Worm (Caenorhabditis elegans) whole organism, L4 larva: Measurements from ENCODE around the gene clc-10.

Experiments
- D1046.2 ChIP-seq: fragments of 200-800 bp; sonication (Bioruptor generic); IDR thresholded peaks from 2 replicates; pipeline ENCODE4 v1.3.6; 2022; ENCODE audit warnings: missing genetic modification characterization, missing compliant biosample characterization
- F10B5.3 ChIP-seq: sonication (generic microtip); optimal IDR thresholded peaks from 2 replicates; lab custom pipeline; 2016; ENCODE audit warnings: mild to moderate bottlenecking, missing genetic modification characterization, missing compliant biosample characterization
- F37D6.2 ChIP-seq: sonication (generic microtip); optimal IDR thresholded peaks from 2 replicates; lab custom pipeline; 2016; ENCODE audit warnings: mild to moderate bottlenecking, missing genetic modification characterization, missing compliant biosample characterization
- F44E2.7 ChIP-seq: fragments of 200-800 bp; sonication (Bioruptor generic); IDR thresholded peaks from 2 replicates; pipeline ENCODE4 v2.1.2; 2022; ENCODE audit warnings: missing genetic modification characterization, missing compliant biosample characterization
- F49E8.2 ChIP-seq: sonication (generic microtip); optimal IDR thresholded peaks from 2 replicates; lab custom pipeline; 2016; ENCODE audit warnings: missing compliant biosample characterization, mild to moderate bottlenecking, missing genetic modification characterization, borderline replicate concordance
- Y75B8A.6 ChIP-seq: fragments of 200-800 bp; sonication (Bioruptor generic); IDR thresholded peaks from 2 replicates; pipeline ENCODE4 v1.3.6; 2022; ENCODE audit warnings: missing genetic modification reagents, missing genetic modification characterization, missing compliant biosample characterization
- ZK546.5 ChIP-seq, 2 experiments: sonication (generic microtip); optimal IDR thresholded peaks; 2 replicates each; lab custom pipeline; 2017; ENCODE audit warnings: missing biosample characterization in 2 of 2, missing genetic modification characterization in 2 of 2
- ama-1 ChIP-seq: fragments of 150-350 bp; optimal IDR thresholded peaks from 2 replicates; lab custom pipeline; 2014; ENCODE audit warnings: inconsistent platforms, mixed read lengths
- arid-1 ChIP-seq: fragments of 200-800 bp; sonication (Bioruptor generic); conservative IDR thresholded peaks from 2 replicates; pipeline ENCODE4 v1.3.6; 2022; ENCODE audit warnings: missing genetic modification reagents, missing genetic modification characterization, missing compliant biosample characterization
- ceh-44 ChIP-seq: fragments of 200-800 bp; sonication (Bioruptor generic); IDR thresholded peaks from 2 replicates; pipeline ENCODE4 v1.3.6; 2022; ENCODE audit warnings: missing genetic modification reagents, missing genetic modification characterization, missing compliant biosample characterization
- daf-16 ChIP-seq, 3 experiments: sonication (generic microtip); optimal IDR thresholded peaks; 2 replicates each; lab custom pipeline; 2016 to 2017; ENCODE audit warnings: missing genetic modification characterization in 3 of 3, missing genetic modification reagents in 3 of 3, mild to moderate bottlenecking in 2 of 3, missing compliant biosample characterization in 2 of 3, missing biosample characterization in 1 of 3, moderate library complexity in 1 of 3
- daf-19 ChIP-seq: fragments of 200-800 bp; sonication (Bioruptor generic); conservative IDR thresholded peaks from 2 replicates; pipeline ENCODE4 v1.3.6; 2022; ENCODE audit warnings: missing genetic modification characterization, missing compliant biosample characterization
- daf-8 ChIP-seq: fragments of 200-800 bp; sonication (Bioruptor generic); IDR thresholded peaks from 2 replicates; pipeline ENCODE4 v1.3.6; 2022; ENCODE audit warnings: missing genetic modification characterization, missing compliant biosample characterization
- dmd-6 ChIP-seq: fragments of 200-800 bp; sonication (Bioruptor generic); IDR thresholded peaks from 2 replicates; pipeline ENCODE4 v1.3.6; 2022; ENCODE audit warnings: missing genetic modification reagents, missing genetic modification characterization, missing compliant biosample characterization
- dmd-9 ChIP-seq: fragments of 200-800 bp; sonication (Bioruptor generic); IDR thresholded peaks from 2 replicates; pipeline ENCODE4 v1.3.6; 2022; ENCODE audit warnings: missing genetic modification reagents, missing genetic modification characterization, missing compliant biosample characterization
- egl-27 ChIP-seq: sonication (generic microtip); optimal IDR thresholded peaks from 3 replicates; lab custom pipeline; 2017; ENCODE audit warnings: missing biosample characterization, missing genetic modification reagents, missing genetic modification characterization
- fkh-10 ChIP-seq: fragments of 150-350 bp; optimal IDR thresholded peaks from 2 replicates; lab custom pipeline; 2014; ENCODE audit warnings: missing biosample characterization, missing genetic modification reagents, missing genetic modification characterization
- gei-8 ChIP-seq: fragments of 200-800 bp; sonication (Bioruptor generic); optimal IDR thresholded peaks from 2 replicates; lab custom pipeline; 2018; ENCODE audit warnings: mild to moderate bottlenecking, missing genetic modification characterization, missing compliant biosample characterization
- lim-7 ChIP-seq: fragments of 200-800 bp; sonication (Bioruptor generic); IDR thresholded peaks from 2 replicates; pipeline ENCODE4 v1.3.6; 2022; ENCODE audit warnings: missing genetic modification characterization, missing compliant biosample characterization
- lin-1 ChIP-seq: fragments of 200-800 bp; sonication (Bioruptor generic); IDR thresholded peaks from 2 replicates; pipeline ENCODE4 v1.3.6; 2022; ENCODE audit warnings: missing genetic modification reagents, missing genetic modification characterization, missing compliant biosample characterization
- lin-13 ChIP-seq: fragments of 150-350 bp; optimal IDR thresholded peaks from 2 replicates; lab custom pipeline; 2014; ENCODE audit warnings: missing biosample characterization, missing genetic modification reagents, missing genetic modification characterization
- lin-39 ChIP-seq: fragments of 150-350 bp; optimal IDR thresholded peaks from 2 replicates; lab custom pipeline; 2014; ENCODE audit warnings: missing biosample characterization, missing genetic modification reagents, missing genetic modification characterization
- madf-5 ChIP-seq, 2 experiments: fragments of 200-800 bp; sonication (Bioruptor generic); IDR thresholded peaks; 2 replicates each; pipeline ENCODE4 v1.3.6; 2022; ENCODE audit warnings: missing compliant biosample characterization in 2 of 2, missing genetic modification characterization in 2 of 2
- mes-2 ChIP-seq: sonication (generic microtip); optimal IDR thresholded peaks from 2 replicates; lab custom pipeline; 2016; ENCODE audit warnings: missing genotype, mild to moderate bottlenecking, missing genetic modification characterization, missing compliant biosample characterization; ENCODE audit not compliant: poor library complexity, severe bottlenecking
- mxl-3 ChIP-seq: fragments of 200-800 bp; sonication (Bioruptor generic); optimal IDR thresholded peaks from 2 replicates; lab custom pipeline; 2018; ENCODE audit warnings: mild to moderate bottlenecking, missing genetic modification characterization, missing compliant biosample characterization
- nhr-10 ChIP-seq: fragments of 150-350 bp; optimal IDR thresholded peaks from 2 replicates; lab custom pipeline; 2014; ENCODE audit warnings: missing biosample characterization, missing genetic modification characterization
- nhr-11 ChIP-seq: fragments of 150-350 bp; optimal IDR thresholded peaks from 2 replicates; lab custom pipeline; 2014; ENCODE audit warnings: missing biosample characterization, missing genetic modification characterization
- nhr-237 ChIP-seq: sonication (generic microtip); optimal IDR thresholded peaks from 2 replicates; lab custom pipeline; 2017; ENCODE audit warnings: missing biosample characterization, missing genetic modification characterization
- nhr-28 ChIP-seq: fragments of 150-350 bp; optimal IDR thresholded peaks from 2 replicates; lab custom pipeline; 2014; ENCODE audit warnings: missing biosample characterization, missing genetic modification characterization
- nhr-48 ChIP-seq: sonication (generic microtip); optimal IDR thresholded peaks from 2 replicates; lab custom pipeline; 2016; ENCODE audit warnings: mild to moderate bottlenecking, missing genetic modification characterization, missing compliant biosample characterization
- nhr-6 ChIP-seq: fragments of 150-350 bp; optimal IDR thresholded peaks from 2 replicates; lab custom pipeline; 2014; ENCODE audit warnings: missing biosample characterization, missing genetic modification characterization
- set-16 ChIP-seq: fragments of 200-800 bp; sonication (Bioruptor generic); IDR thresholded peaks from 2 replicates; pipeline ENCODE4 v1.3.6; 2022; ENCODE audit warnings: missing genetic modification reagents, missing genetic modification characterization, missing compliant biosample characterization
- skn-1 ChIP-seq: fragments of 150-350 bp; optimal IDR thresholded peaks from 2 replicates; lab custom pipeline; 2014; ENCODE audit warnings: missing biosample characterization, missing genetic modification characterization
- spr-3 ChIP-seq: fragments of 200-800 bp; sonication (Bioruptor generic); optimal IDR thresholded peaks from 2 replicates; lab custom pipeline; 2018; ENCODE audit warnings: mild to moderate bottlenecking, missing genetic modification characterization, missing compliant biosample characterization
- tra-1 ChIP-seq: fragments of 200-800 bp; sonication (Bioruptor generic); IDR thresholded peaks from 2 replicates; pipeline ENCODE4 v1.3.6; 2022; ENCODE audit warnings: missing genetic modification reagents, missing genetic modification characterization, missing compliant biosample characterization
- unc-39 ChIP-seq: sonication (generic microtip); optimal IDR thresholded peaks from 2 replicates; lab custom pipeline; 2017; ENCODE audit warnings: missing biosample characterization, missing genetic modification characterization
- zag-1 ChIP-seq: fragments of 150-350 bp; optimal IDR thresholded peaks from 2 replicates; lab custom pipeline; 2014; ENCODE audit warnings: missing biosample characterization, missing genetic modification characterization
- zip-2 ChIP-seq: fragments of 150-350 bp; optimal IDR thresholded peaks from 2 replicates; lab custom pipeline; 2014; ENCODE audit warnings: missing biosample characterization, missing genetic modification characterization

Gene clc-10

ce11 chrIII:6028432-6028831 lies 28.4 kb upstream of the clc-10 start, which contains the start of gene tbx-7:
Gene tbx-7 (minus strand): TSS chrIII:6028532.
- TF ChIP-seq mes-2 (tag; lab: Kevin White, UChicago) (no peak), nhr-28 (peak; percentile 10)

- TF ChIP-seq nhr-28 = no peak
- TF ChIP-seq tra-1 (GFP tag; lab: Robert Waterston, UW) = no peak
- no peak for TF ChIP-seq dmd-6 (GFP tag; lab: Robert Waterston, UW)
- TF ChIP-seq daf-8 = no peak
- TF ChIP-seq fkh-10 (GFP tag; lab: Kevin White, UChicago) = no peak
- no peak for TF ChIP-seq nhr-11 (tag; lab: Kevin White, UChicago)
Measured at ce11 chrIII:6030483-6030882, 26.4 kb upstream of the clc-10 start, which contains the start of gene ZK328.6. Gene ZK328.6 (minus strand): TSS chrIII:6030583.

- TF ChIP-seq F49E8.2 (tag; lab: Kevin White, UChicago) = no peak
- no peak for TF ChIP-seq F44E2.7
Measured at ce11 chrIII:6039370-6039769, 17.5 kb upstream of the clc-10 start, which contains the start of gene ift-139. Gene ift-139 (minus strand): TSS chrIII:6039470.

ce11 chrIII:6046881-6047280 lies 10.0 kb upstream of the clc-10 start, which contains the start of gene tbx-11:
Gene tbx-11 (minus strand): TSS chrIII:6046981.
- no peak for TF ChIP-seq nhr-48
- no peak for TF ChIP-seq arid-1 (GFP tag; lab: Robert Waterston, UW)
- no peak for TF ChIP-seq lin-13 (GFP tag; lab: Kevin White, UChicago)
- no peak for TF ChIP-seq daf-19
- TF ChIP-seq lim-7 (GFP tag; lab: Robert Waterston, UW) = no peak
- no peak for TF ChIP-seq mxl-3 (GFP tag; lab: Kevin White, UChicago)
- no peak for TF ChIP-seq dmd-9 (GFP tag; lab: Robert Waterston, UW)
- no peak for TF ChIP-seq zip-2 (tag; lab: Kevin White, UChicago)
- TF ChIP-seq set-16 (GFP tag; lab: Robert Waterston, UW) = no peak
- no peak for TF ChIP-seq ama-1 (lab: Kevin White, UChicago)
- no peak for TF ChIP-seq nhr-10 (tag; lab: Kevin White, UChicago)
- TF ChIP-seq zag-1 (tag; lab: Kevin White, UChicago) = no peak
- TF ChIP-seq F10B5.3 (tag; lab: Kevin White, UChicago) = no peak
- no peak for TF ChIP-seq dmd-6 (GFP tag; lab: Robert Waterston, UW)
- no peak for TF ChIP-seq unc-39
- no peak for TF ChIP-seq gei-8 (GFP tag; lab: Kevin White, UChicago)
- TF ChIP-seq lin-1 (GFP tag; lab: Robert Waterston, UW) = no peak
- TF ChIP-seq, all 104 proteins: peak for 0

ce11 chrIII:6055706-6056105 lies 1.2 kb upstream of the clc-10 start, which contains the start of gene F40H6.5:
Gene F40H6.5 (minus strand): TSS chrIII:6055806.
- TF ChIP-seq daf-8 (no peak), ceh-44 (no peak), Y75B8A.6 (GFP tag; lab: Robert Waterston, UW) (no peak), egl-27 (tag; lab: Kevin White, UChicago) (no peak), daf-19 (no peak), F37D6.2 (tag; lab: Kevin White, UChicago) (no peak), daf-16 (GFP tag; optimal IDR thresholded peaks at IDR 0.05; lab: Kevin White, UChicago) (no peak), daf-16 (tag; optimal IDR thresholded peaks at IDR 0.05; lab: Kevin White, UChicago) (no peak), F44E2.7 (no peak), D1046.2 (no peak), gei-8 (GFP tag; lab: Kevin White, UChicago) (no peak), madf-5 (GFP tag; IDR thresholded peaks at IDR 0.05; lab: Robert Waterston, UW) (no peak), skn-1 (tag; lab: Kevin White, UChicago) (no peak), ZK546.5 (tag; optimal IDR thresholded peaks at IDR 0.05; lab: Kevin White, UChicago) (no peak), lin-39 (tag; lab: Kevin White, UChicago) (no peak), nhr-237 (tag; lab: Kevin White, UChicago) (no peak), nhr-48 (no peak), nhr-6 (tag; lab: Kevin White, UChicago) (no peak), spr-3 (GFP tag; lab: Kevin White, UChicago) (no peak)
- TF ChIP-seq, all 104 proteins: peak for 0
